Worm (Caenorhabditis elegans) whole organism, L2 larva: ENCODE results near the gene T19H12.2.

Experiments used
- R02D3.7 ChIP-seq: fragments of 150-350 bp; optimal IDR thresholded peaks from 2 replicates; lab custom pipeline; 2014; ENCODE audit warnings: missing biosample characterization, missing genetic modification characterization
- ceh-82 ChIP-seq: fragments of 150-350 bp; optimal IDR thresholded peaks from 2 replicates; lab custom pipeline; 2014; ENCODE audit warnings: missing biosample characterization, missing genetic modification characterization
- lin-39 ChIP-seq: fragments of 150-350 bp; optimal IDR thresholded peaks from 2 replicates; lab custom pipeline; 2014; ENCODE audit warnings: missing biosample characterization, missing genetic modification reagents, missing genetic modification characterization
- nhr-6 ChIP-seq: fragments of 150-350 bp; optimal IDR thresholded peaks from 2 replicates; lab custom pipeline; 2014; ENCODE audit warnings: missing biosample characterization, missing genetic modification characterization
- snpc-4 ChIP-seq: fragments of 150-350 bp; optimal IDR thresholded peaks from 2 replicates; lab custom pipeline; 2014; ENCODE audit warnings: missing biosample characterization, missing genetic modification characterization
- unc-39 ChIP-seq: fragments of 150-350 bp; optimal IDR thresholded peaks from 2 replicates; lab custom pipeline; 2014; ENCODE audit warnings: missing biosample characterization, missing genetic modification characterization
- unc-62 ChIP-seq: fragments of 150-350 bp; optimal IDR thresholded peaks from 2 replicates; lab custom pipeline; 2014; ENCODE audit warnings: missing biosample characterization, missing genetic modification reagents, missing genetic modification characterization
- zag-1 ChIP-seq: fragments of 150-350 bp; optimal IDR thresholded peaks from 2 replicates; lab custom pipeline; 2014; ENCODE audit warnings: missing biosample characterization, missing genetic modification characterization

ce11 chrV:4912313-4912712 is 22.1 kb downstream of the T19H12.2 start, which contains the start of gene H23N18.5:
- no peak for TF ChIP-seq ceh-82 (tag; lab: Kevin White, UChicago)
- TF ChIP-seq unc-39 (tag; lab: Kevin White, UChicago): no peak
- no peak for TF ChIP-seq R02D3.7
- TF ChIP-seq lin-39 (tag; lab: Kevin White, UChicago): no peak
- TF ChIP-seq nhr-6 (tag; lab: Kevin White, UChicago): no peak
- TF ChIP-seq zag-1: no peak
- no peak for TF ChIP-seq unc-62
- no peak for TF ChIP-seq snpc-4 (tag; lab: Kevin White, UChicago)
